Fruit fly (Drosophila melanogaster): ENCODE measurements around the gene CG15170.

- TF ChIP-seq kay (GFP tag; ENCODE audit: borderline replicate concordance) (no peak), cnc (optimal IDR thresholded peaks at IDR 0.05) (no peak), cic (GFP tag; optimal IDR thresholded peaks at IDR 0.05) (no peak), tj (GFP tag; optimal IDR thresholded peaks at IDR 0.05) (no peak), Clk (GFP tag; optimal IDR thresholded peaks at IDR 0.05) (no peak), Hr96 (GFP tag; optimal IDR thresholded peaks at IDR 0.05) (no peak), CG11617 (GFP tag; optimal IDR thresholded peaks at IDR 0.05) (no peak)
Measured at dm6 chr2L:19015628-19016027, 25.6 kb upstream of the CG15170 start.

All from whole organism, adult.